Worm (Caenorhabditis elegans): ENCODE results near the gene sqt-1.

DNA sequence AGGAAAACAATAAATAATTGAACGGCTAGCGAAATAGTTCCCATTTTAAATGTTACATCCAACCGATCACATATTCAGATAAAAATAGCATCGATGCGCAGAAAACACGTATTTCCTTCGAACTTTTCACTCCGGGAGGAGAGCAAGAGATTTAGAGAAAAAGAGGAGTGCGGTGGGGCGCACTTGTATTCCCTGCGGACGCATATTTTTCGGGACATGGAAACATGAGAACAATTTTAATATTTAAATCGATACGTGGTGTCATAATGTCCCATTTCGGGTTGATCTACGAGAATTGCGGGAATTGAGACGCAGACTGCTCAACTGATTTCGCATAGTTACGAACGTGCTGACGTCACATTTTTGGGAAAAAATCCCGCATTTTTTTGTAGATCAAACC is 44.2 kb downstream of the sqt-1 start, which contains the start of gene C47G2.4:
- peak; percentile 69 for TF ChIP-seq W03F9.2 (tag; optimal IDR thresholded peaks at IDR 0.05)
- TF ChIP-seq him-1 (tag; optimal IDR thresholded peaks at IDR 0.05): no peak

Measured in whole organism, L4/young adult.